Fruit fly (Drosophila melanogaster) whole organism, prepupa: ENCODE results near the gene Kdm3.

Experiments used
- Blimp-1 ChIP-seq: fragments of 200-800 bp; sonication (Bioruptor generic); optimal IDR thresholded peaks from 3 replicates; lab custom pipeline; 2017; ENCODE audit warnings: missing biosample characterization, missing genetic modification characterization, mild to moderate bottlenecking, moderate library complexity, missing genetic modification reagents
- CG10669 ChIP-seq: fragments of 200-800 bp; sonication (Bioruptor generic); optimal IDR thresholded peaks from 3 replicates; lab custom pipeline; 2018; ENCODE audit warnings: missing biosample characterization, mild to moderate bottlenecking, missing genetic modification characterization, moderate library complexity
- CG11294 ChIP-seq: fragments of 200-800 bp; sonication (Bioruptor generic); IDR thresholded peaks from 2 replicates; pipeline ENCODE4 v1.3.6; 2022; ENCODE audit warnings: missing biosample characterization, missing genetic modification characterization
- CG11762 ChIP-seq: fragments of 200-800 bp; sonication (Bioruptor generic); optimal IDR thresholded peaks from 3 replicates; lab custom pipeline; 2016; ENCODE audit warnings: missing biosample characterization, missing genetic modification characterization; ENCODE audit not compliant: insufficient read depth
- CG3032 ChIP-seq: fragments of 200-800 bp; optimal IDR thresholded peaks from 2 replicates; lab custom pipeline; 2019; ENCODE audit warnings: missing biosample characterization, mild to moderate bottlenecking, missing genetic modification characterization, moderate library complexity
- CG4318 ChIP-seq: fragments of 200-800 bp; sonication (Bioruptor generic); optimal IDR thresholded peaks from 3 replicates; lab custom pipeline; 2017; ENCODE audit warnings: missing biosample characterization, mild to moderate bottlenecking, missing genetic modification characterization
- CG6792 ChIP-seq: fragments of 200-800 bp; sonication (Bioruptor generic); optimal IDR thresholded peaks from 3 replicates; lab custom pipeline; 2016; ENCODE audit warnings: missing biosample characterization, missing genetic modification characterization
- Lpt ChIP-seq: fragments of 200-800 bp; sonication (Bioruptor generic); optimal IDR thresholded peaks from 3 replicates; lab custom pipeline; 2016; ENCODE audit warnings: missing biosample characterization, missing genetic modification characterization
- OdsH ChIP-seq: fragments of 200-800 bp; sonication (Bioruptor generic); optimal IDR thresholded peaks from 3 replicates; lab custom pipeline; 2016; ENCODE audit warnings: missing biosample characterization, missing genetic modification characterization
- acj6 ChIP-seq: fragments of 200-800 bp; sonication (Bioruptor generic); optimal IDR thresholded peaks from 3 replicates; lab custom pipeline; 2016; ENCODE audit warnings: missing biosample characterization, missing genetic modification characterization
- fd59A ChIP-seq: fragments of 200-800 bp; sonication (Bioruptor generic); optimal IDR thresholded peaks from 2 replicates; lab custom pipeline; 2017; ENCODE audit warnings: missing biosample characterization, mild to moderate bottlenecking, missing genetic modification characterization, missing genetic modification reagents
- fd85E ChIP-seq: fragments of 200-800 bp; sonication (Bioruptor generic); optimal IDR thresholded peaks from 3 replicates; lab custom pipeline; 2016; ENCODE audit warnings: missing biosample characterization, missing genetic modification characterization
- vri ChIP-seq: fragments of 200-800 bp; sonication (Bioruptor generic); optimal IDR thresholded peaks from 3 replicates; lab custom pipeline; 2016; ENCODE audit warnings: missing biosample characterization, mild to moderate bottlenecking, missing genetic modification characterization

dm6 chr3R:9570114-9570513 is 54.3 kb downstream of the Kdm3 start, which contains the start of gene CG16790:
- no peak for TF ChIP-seq fd85E
- no peak for TF ChIP-seq CG6792 (GFP tag; lab: Kevin White, UChicago)
- TF ChIP-seq acj6 = no peak
- no peak for TF ChIP-seq CG3032
- TF ChIP-seq CG10669 (GFP tag; lab: Kevin White, UChicago) = no peak
- TF ChIP-seq fd59A = no peak
- no peak for TF ChIP-seq Blimp-1 (GFP tag; lab: Kevin White, UChicago)
- TF ChIP-seq CG11762 (GFP tag; lab: Kevin White, UChicago) = no peak
- no peak for TF ChIP-seq vri (GFP tag; lab: Kevin White, UChicago)
- no peak for TF ChIP-seq OdsH (GFP tag; lab: Kevin White, UChicago)
- TF ChIP-seq CG11294 = no peak
- TF ChIP-seq CG4318 (GFP tag; lab: Kevin White, UChicago) = no peak
- no peak for TF ChIP-seq Lpt (GFP tag; lab: Kevin White, UChicago)
